Worm (Caenorhabditis elegans) whole organism, mixed stage, embryonic: ENCODE measurements around the gene M199.136.

Source experiments
- blmp-1 ChIP-seq: fragments of 150-350 bp; optimal IDR thresholded peaks from 2 replicates; lab custom pipeline; 2014; ENCODE audit warnings: missing biosample characterization, missing genetic modification characterization
- ceh-39 ChIP-seq: fragments of 150-350 bp; optimal IDR thresholded peaks from 2 replicates; lab custom pipeline; 2014; ENCODE audit warnings: missing biosample characterization, missing genetic modification characterization
- ceh-43 ChIP-seq: fragments of 200-800 bp; sonication (Bioruptor generic); optimal IDR thresholded peaks from 2 replicates; lab custom pipeline; 2018; ENCODE audit warnings: mild to moderate bottlenecking, missing genetic modification characterization, moderate library complexity, missing compliant biosample characterization
- ceh-83 ChIP-seq: fragments of 200-800 bp; sonication (Bioruptor generic); optimal IDR thresholded peaks from 2 replicates; lab custom pipeline; 2018; ENCODE audit warnings: mild to moderate bottlenecking, missing genetic modification characterization, missing compliant biosample characterization
- ces-1 ChIP-seq: fragments of 150-350 bp; optimal IDR thresholded peaks from 2 replicates; lab custom pipeline; 2014; ENCODE audit warnings: missing biosample characterization, missing genetic modification reagents, missing genetic modification characterization
- cnd-1 ChIP-seq: fragments of 200-800 bp; sonication (Bioruptor generic); optimal IDR thresholded peaks from 2 replicates; lab custom pipeline; 2018; ENCODE audit warnings: mild to moderate bottlenecking, missing genetic modification characterization, missing compliant biosample characterization
- drap-1 ChIP-seq: fragments of 200-800 bp; sonication (Bioruptor generic); optimal IDR thresholded peaks from 3 replicates; lab custom pipeline; 2018; ENCODE audit warnings: mild to moderate bottlenecking, missing genetic modification characterization, missing compliant biosample characterization
- flh-1 ChIP-seq: fragments of 200-800 bp; sonication (Bioruptor generic); optimal IDR thresholded peaks from 2 replicates; lab custom pipeline; 2018; ENCODE audit warnings: mild to moderate bottlenecking, missing genetic modification characterization, moderate library complexity, missing compliant biosample characterization
- ham-2 ChIP-seq: fragments of 200-800 bp; sonication (Bioruptor generic); optimal IDR thresholded peaks from 2 replicates; lab custom pipeline; 2018; ENCODE audit warnings: mild to moderate bottlenecking, missing genetic modification characterization, missing compliant biosample characterization
- hlh-1 ChIP-seq: fragments of 150-350 bp; optimal IDR thresholded peaks from 2 replicates; lab custom pipeline; 2014; ENCODE audit warnings: missing biosample characterization, missing genetic modification reagents, missing genetic modification characterization
- lin-13 ChIP-seq: fragments of 150-350 bp; optimal IDR thresholded peaks from 2 replicates; lab custom pipeline; 2014; ENCODE audit warnings: missing biosample characterization, missing genetic modification characterization
- lin-32 ChIP-seq: fragments of 200-800 bp; sonication (Bioruptor generic); optimal IDR thresholded peaks from 2 replicates; lab custom pipeline; 2018; ENCODE audit warnings: mild to moderate bottlenecking, missing genetic modification characterization, missing compliant biosample characterization
- lsy-2 ChIP-seq: fragments of 150-350 bp; optimal IDR thresholded peaks from 2 replicates; lab custom pipeline; 2014; ENCODE audit warnings: missing biosample characterization, missing genetic modification characterization
- mab-5 ChIP-seq: fragments of 150-350 bp; optimal IDR thresholded peaks from 2 replicates; lab custom pipeline; 2014; ENCODE audit warnings: missing biosample characterization, missing genetic modification characterization
- mep-1 ChIP-seq: fragments of 150-350 bp; optimal IDR thresholded peaks from 2 replicates; lab custom pipeline; 2017; ENCODE audit warnings: missing biosample characterization, missing genetic modification reagents, missing genetic modification characterization, inconsistent platforms
- mls-2 ChIP-seq: sonication (generic microtip); optimal IDR thresholded peaks from 2 replicates; lab custom pipeline; 2016; ENCODE audit warnings: mild to moderate bottlenecking, missing genetic modification characterization, moderate library complexity, missing compliant biosample characterization
- nhr-12 ChIP-seq: fragments of 150-350 bp; optimal IDR thresholded peaks from 2 replicates; lab custom pipeline; 2014; ENCODE audit warnings: missing biosample characterization, missing genetic modification characterization
- nhr-237 ChIP-seq: fragments of 150-350 bp; optimal IDR thresholded peaks from 2 replicates; lab custom pipeline; 2014; ENCODE audit warnings: missing biosample characterization, missing genetic modification characterization
- nhr-28 ChIP-seq: fragments of 150-350 bp; optimal IDR thresholded peaks from 2 replicates; lab custom pipeline; 2014; ENCODE audit warnings: missing biosample characterization, missing genetic modification characterization
- nhr-76 ChIP-seq: sonication (generic microtip); optimal IDR thresholded peaks from 2 replicates; lab custom pipeline; 2017; ENCODE audit warnings: missing biosample characterization, missing genetic modification characterization
- pha-4 ChIP-seq: fragments of 150-350 bp; optimal IDR thresholded peaks from 2 replicates; lab custom pipeline; 2018; ENCODE audit warnings: missing biosample characterization, missing genetic modification reagents, missing genetic modification characterization
- sem-2 ChIP-seq: fragments of 200-800 bp; sonication (Bioruptor generic); optimal IDR thresholded peaks from 2 replicates; lab custom pipeline; 2018; ENCODE audit warnings: mild to moderate bottlenecking, missing genetic modification characterization, missing compliant biosample characterization
- snpc-4 ChIP-seq: fragments of 150-350 bp; optimal IDR thresholded peaks from 2 replicates; lab custom pipeline; 2014; ENCODE audit warnings: missing biosample characterization, missing genetic modification characterization
- sptf-1 ChIP-seq: sonication (generic microtip); optimal IDR thresholded peaks from 2 replicates; lab custom pipeline; 2017; ENCODE audit warnings: mild to moderate bottlenecking, missing genetic modification characterization, moderate library complexity, missing compliant biosample characterization
- tbx-8 ChIP-seq: fragments of 200-800 bp; sonication (Bioruptor generic); optimal IDR thresholded peaks from 2 replicates; lab custom pipeline; 2018; ENCODE audit warnings: mild to moderate bottlenecking, missing genetic modification characterization, moderate library complexity, missing compliant biosample characterization
- unc-120 ChIP-seq: sonication (generic microtip); optimal IDR thresholded peaks from 2 replicates; lab custom pipeline; 2017; ENCODE audit warnings: missing genetic modification characterization, missing compliant biosample characterization; ENCODE audit not compliant: poor library complexity, severe bottlenecking
- unc-39 ChIP-seq: fragments of 150-350 bp; optimal IDR thresholded peaks from 2 replicates; lab custom pipeline; 2014; ENCODE audit warnings: missing biosample characterization, missing genetic modification characterization
- unc-62 ChIP-seq: fragments of 150-350 bp; optimal IDR thresholded peaks from 2 replicates; lab custom pipeline; 2014; ENCODE audit warnings: missing biosample characterization, missing genetic modification reagents, missing genetic modification characterization
- ztf-11 ChIP-seq: fragments of 150-350 bp; optimal IDR thresholded peaks from 2 replicates; lab custom pipeline; 2014; ENCODE audit warnings: missing biosample characterization, missing genetic modification characterization

Gene M199.136

ce11 chrIV:15118390-15118789, at the start of gene M199.136:
TSS of gene M199.136 (plus strand) at chrIV:15118690.
- TF ChIP-seq nhr-28 (tag; lab: Kevin White, UChicago) = no peak
- no peak for TF ChIP-seq ztf-11
- TF ChIP-seq lin-13 = no peak
- no peak for TF ChIP-seq ham-2 (GFP tag; lab: Kevin White, UChicago)
- TF ChIP-seq, all 35 proteins: peak for 0

- TF ChIP-seq lin-13 (no peak), cnd-1 (tag; lab: Kevin White, UChicago) (no peak), mep-1 (tag; lab: Kevin White, UChicago) (no peak), nhr-76 (tag; lab: Kevin White, UChicago) (no peak), unc-39 (no peak), unc-120 (tag; lab: Kevin White, UChicago) (no peak), ceh-43 (GFP tag; lab: Kevin White, UChicago) (no peak), sptf-1 (tag; lab: Kevin White, UChicago) (no peak), nhr-12 (tag; lab: Kevin White, UChicago) (no peak), drap-1 (GFP tag; lab: Kevin White, UChicago) (no peak), sem-2 (GFP tag; lab: Kevin White, UChicago) (no peak), unc-62 (GFP tag; lab: Kevin White, UChicago) (no peak)
- TF ChIP-seq, all 35 proteins: peak for 0
These were observed 49.7 kb upstream of the M199.136 start, which contains the start of gene srt-48 for ce11 chrIV:15068818-15069217. TSS of gene srt-48 (minus strand) at chrIV:15068918.

- TF ChIP-seq drap-1 (GFP tag; lab: Kevin White, UChicago) (no peak), nhr-28 (tag; lab: Kevin White, UChicago) (no peak), ces-1 (GFP tag; lab: Kevin White, UChicago) (no peak), nhr-237 (no peak), tbx-8 (GFP tag; lab: Kevin White, UChicago) (no peak)
These were observed 44.1 kb upstream of the M199.136 start, which contains the start of gene srt-50 for ce11 chrIV:15074392-15074791. TSS of gene srt-50 (plus strand) at chrIV:15074692.

- TF ChIP-seq nhr-237 (no peak), mls-2 (no peak), ceh-43 (GFP tag; lab: Kevin White, UChicago) (no peak), mep-1 (tag; lab: Kevin White, UChicago) (no peak), nhr-76 (tag; lab: Kevin White, UChicago) (no peak), mab-5 (tag; lab: Kevin White, UChicago) (no peak), lin-13 (no peak), pha-4 (tag; lab: Kevin White, UChicago) (no peak), ceh-83 (GFP tag; lab: Kevin White, UChicago) (no peak), drap-1 (GFP tag; lab: Kevin White, UChicago) (no peak), flh-1 (GFP tag; lab: Kevin White, UChicago) (no peak), ces-1 (GFP tag; lab: Kevin White, UChicago) (no peak), sptf-1 (tag; lab: Kevin White, UChicago) (no peak), blmp-1 (tag; lab: Kevin White, UChicago) (no peak)
- TF ChIP-seq, all 35 proteins: peak for 0
These were observed 20.2 kb upstream of the M199.136 start, which contains the start of gene srt-49 for ce11 chrIV:15098294-15098693. TSS of gene srt-49 (minus strand) at chrIV:15098394.

ce11 chrIV:15103224-15103679, 15.2 kb upstream of the M199.136 start, which contains the start of gene srt-44:
TSS of gene srt-44 (plus strand) at chrIV:15103629.
- no peak for TF ChIP-seq lsy-2

ce11 chrIV:15107218-15107617, 11.3 kb upstream of the M199.136 start:
- TF ChIP-seq lin-13 (peak; percentile 44), snpc-4 (tag; lab: Kevin White, UChicago) (no peak), hlh-1 (tag; lab: Kevin White, UChicago) (peak; percentile 50)

ce11 chrIV:15108475-15108874, 10.0 kb upstream of the M199.136 start, which contains the start of gene M199.2:
TSS of gene M199.2 (plus strand) at chrIV:15108775.
- TF ChIP-seq sptf-1 (tag; lab: Kevin White, UChicago) = no peak
- no peak for TF ChIP-seq ztf-11
- no peak for TF ChIP-seq ces-1 (GFP tag; lab: Kevin White, UChicago)
- TF ChIP-seq mep-1 (tag; lab: Kevin White, UChicago) = no peak
- TF ChIP-seq ceh-39 (tag; lab: Kevin White, UChicago) = no peak
- TF ChIP-seq lin-13 = no peak
- TF ChIP-seq blmp-1 (tag; lab: Kevin White, UChicago) = no peak
- TF ChIP-seq pha-4 (tag; lab: Kevin White, UChicago) = no peak
- no peak for TF ChIP-seq lin-32 (GFP tag; lab: Kevin White, UChicago)
- TF ChIP-seq drap-1 (GFP tag; lab: Kevin White, UChicago) = no peak
- no peak for TF ChIP-seq hlh-1 (tag; lab: Kevin White, UChicago)
- no peak for TF ChIP-seq unc-120 (tag; lab: Kevin White, UChicago)
- TF ChIP-seq, all 35 proteins: peak for 0
